Fruit fly (Drosophila melanogaster): ENCODE results near the gene CG13771.

- TF ChIP-seq usp (GFP tag; optimal IDR thresholded peaks at IDR 0.05) (no peak), pan (optimal IDR thresholded peaks at IDR 0.05) (no peak), EcR (GFP tag; optimal IDR thresholded peaks at IDR 0.05) (no peak), CG8478 (optimal IDR thresholded peaks at IDR 0.05) (no peak)
Observed at dm6 chr2L:6698387-6698786, 35.0 kb upstream of the CG13771 start.

Data from whole organism.